Worm (Caenorhabditis elegans): ENCODE measurements around the gene elt-2.

The elt-2 gene

ce11 chrX:10462391-10462790 is 18.6 kb upstream of the elt-2 start:
- TF ChIP-seq nhr-2 (tag; optimal IDR thresholded peaks at IDR 0.05): no peak
- TF ChIP-seq unc-62 (GFP tag; optimal IDR thresholded peaks at IDR 0.05): no peak
- TF ChIP-seq mls-2 (tag; optimal IDR thresholded peaks at IDR 0.05): no peak
- TF ChIP-seq snpc-4 (tag; optimal IDR thresholded peaks at IDR 0.05): no peak
- no peak for TF ChIP-seq sptf-1 (tag; optimal IDR thresholded peaks at IDR 0.05)
- no peak for TF ChIP-seq nhr-12 (tag; optimal IDR thresholded peaks at IDR 0.05)
- TF ChIP-seq hlh-1 (tag; optimal IDR thresholded peaks at IDR 0.05): no peak
- no peak for TF ChIP-seq unc-120 (tag; optimal IDR thresholded peaks at IDR 0.05; ENCODE audit: poor library complexity, severe bottlenecking)
- no peak for TF ChIP-seq tbx-8 (GFP tag; optimal IDR thresholded peaks at IDR 0.05)
- TF ChIP-seq ceh-39 (tag; optimal IDR thresholded peaks at IDR 0.05): no peak
- no peak for TF ChIP-seq mep-1 (tag; optimal IDR thresholded peaks at IDR 0.05)
- TF ChIP-seq bed-3 (GFP tag; optimal IDR thresholded peaks at IDR 0.05): no peak
- TF ChIP-seq lin-13 (tag; optimal IDR thresholded peaks at IDR 0.05): no peak
- TF ChIP-seq zip-8 (tag; optimal IDR thresholded peaks at IDR 0.05): no peak
- TF ChIP-seq ceh-43 (GFP tag; optimal IDR thresholded peaks at IDR 0.05): no peak
- no peak for TF ChIP-seq nhr-237 (tag; optimal IDR thresholded peaks at IDR 0.05)
- no peak for TF ChIP-seq sem-2 (GFP tag; optimal IDR thresholded peaks at IDR 0.05)
- TF ChIP-seq nhr-28 (tag; optimal IDR thresholded peaks at IDR 0.05): no peak
- no peak for TF ChIP-seq drap-1 (GFP tag; optimal IDR thresholded peaks at IDR 0.05)

DNA sequence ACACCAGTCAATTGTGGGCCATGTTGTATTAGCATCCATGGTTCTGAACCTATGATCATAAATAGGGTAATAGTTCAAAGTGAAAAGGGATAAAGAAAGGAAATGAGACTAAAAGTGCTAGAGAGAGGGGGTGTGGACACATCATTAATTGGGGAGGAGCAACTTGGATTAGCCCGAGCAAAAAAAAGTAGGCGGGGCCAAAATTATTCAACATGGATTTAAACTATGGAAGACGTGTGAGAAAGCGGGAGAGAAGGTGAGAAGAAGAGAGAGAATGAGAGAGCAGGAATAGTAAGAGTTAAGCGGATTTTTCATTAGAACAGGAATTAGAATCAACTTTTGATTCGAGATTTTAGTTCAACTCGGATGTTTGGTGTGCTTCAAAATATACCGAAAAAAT is 17.5 kb upstream of the elt-2 start, which contains the start of gene C39B10.1:
C39B10.1 (minus strand) TSS at position 101 of the 400 bp plus-strand sequence.
- TF ChIP-seq ztf-11 (tag; optimal IDR thresholded peaks at IDR 0.05) (no peak), flh-1 (GFP tag; optimal IDR thresholded peaks at IDR 0.05) (no peak), pha-4 (tag; optimal IDR thresholded peaks at IDR 0.05) (no peak), unc-62 (GFP tag; optimal IDR thresholded peaks at IDR 0.05) (no peak), lin-32 (GFP tag; optimal IDR thresholded peaks at IDR 0.05) (no peak), elt-3 (tag; optimal IDR thresholded peaks at IDR 0.05) (no peak), drap-1 (GFP tag; optimal IDR thresholded peaks at IDR 0.05) (no peak), lin-13 (tag; optimal IDR thresholded peaks at IDR 0.05) (no peak), tbx-8 (GFP tag; optimal IDR thresholded peaks at IDR 0.05) (no peak), ceh-39 (tag; optimal IDR thresholded peaks at IDR 0.05) (no peak), mls-2 (tag; optimal IDR thresholded peaks at IDR 0.05) (no peak), ham-2 (GFP tag; optimal IDR thresholded peaks at IDR 0.05) (no peak), nhr-28 (tag; optimal IDR thresholded peaks at IDR 0.05) (no peak), nhr-237 (tag; optimal IDR thresholded peaks at IDR 0.05) (no peak), mab-5 (tag; optimal IDR thresholded peaks at IDR 0.05) (no peak), snpc-4 (tag; optimal IDR thresholded peaks at IDR 0.05) (no peak), mep-1 (tag; optimal IDR thresholded peaks at IDR 0.05) (no peak), cnd-1 (tag; optimal IDR thresholded peaks at IDR 0.05) (no peak), unc-39 (tag; optimal IDR thresholded peaks at IDR 0.05) (no peak), lsy-2 (tag; optimal IDR thresholded peaks at IDR 0.05) (no peak)

DNA sequence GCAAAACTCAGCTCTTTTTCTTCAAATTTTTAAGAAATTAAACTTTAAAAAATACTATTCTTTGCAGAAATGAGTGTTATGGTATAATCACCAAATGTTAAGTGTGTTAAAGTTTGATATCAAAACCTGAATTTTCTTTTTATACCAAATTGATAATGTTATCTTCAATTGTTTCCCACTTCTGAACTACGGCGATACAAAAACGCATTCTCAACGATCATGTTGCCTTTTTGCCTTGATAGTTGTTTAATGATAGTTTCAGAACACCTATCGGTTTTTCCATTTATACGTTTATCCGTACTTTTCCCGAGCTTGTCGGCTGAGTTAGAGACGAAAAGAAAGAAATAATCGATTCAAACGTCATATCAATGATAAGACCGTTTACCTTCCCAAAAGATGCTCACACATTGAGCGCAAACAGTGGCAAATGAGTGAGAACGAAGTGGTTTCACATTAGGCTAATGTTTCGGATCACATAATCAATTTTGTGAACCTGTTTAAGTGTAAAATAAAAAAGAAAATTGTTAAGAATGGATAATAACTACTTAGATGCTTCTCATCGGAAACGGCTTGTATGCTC is 6.0 kb upstream of the elt-2 start, which contains the start of gene elt-4:
elt-4 (plus strand) TSS at position 530 of the 580 bp plus-strand sequence.
- TF ChIP-seq unc-120 (tag; optimal IDR thresholded peaks at IDR 0.05; ENCODE audit: poor library complexity, severe bottlenecking) (no peak), sptf-1 (tag; optimal IDR thresholded peaks at IDR 0.05) (no peak), ztf-11 (tag; optimal IDR thresholded peaks at IDR 0.05) (no peak), nhr-237 (tag; optimal IDR thresholded peaks at IDR 0.05) (no peak), pha-4 (tag; optimal IDR thresholded peaks at IDR 0.05) (no peak), mab-5 (tag; optimal IDR thresholded peaks at IDR 0.05) (no peak), zip-8 (tag; optimal IDR thresholded peaks at IDR 0.05) (no peak), ceh-83 (GFP tag; optimal IDR thresholded peaks at IDR 0.05) (no peak), lsy-2 (tag; optimal IDR thresholded peaks at IDR 0.05) (no peak), lin-32 (GFP tag; optimal IDR thresholded peaks at IDR 0.05) (no peak), tbx-8 (GFP tag; optimal IDR thresholded peaks at IDR 0.05) (no peak), drap-1 (GFP tag; optimal IDR thresholded peaks at IDR 0.05) (no peak), flh-1 (GFP tag; optimal IDR thresholded peaks at IDR 0.05) (no peak), nhr-12 (tag; optimal IDR thresholded peaks at IDR 0.05) (no peak), lin-13 (tag; optimal IDR thresholded peaks at IDR 0.05) (no peak)

DNA sequence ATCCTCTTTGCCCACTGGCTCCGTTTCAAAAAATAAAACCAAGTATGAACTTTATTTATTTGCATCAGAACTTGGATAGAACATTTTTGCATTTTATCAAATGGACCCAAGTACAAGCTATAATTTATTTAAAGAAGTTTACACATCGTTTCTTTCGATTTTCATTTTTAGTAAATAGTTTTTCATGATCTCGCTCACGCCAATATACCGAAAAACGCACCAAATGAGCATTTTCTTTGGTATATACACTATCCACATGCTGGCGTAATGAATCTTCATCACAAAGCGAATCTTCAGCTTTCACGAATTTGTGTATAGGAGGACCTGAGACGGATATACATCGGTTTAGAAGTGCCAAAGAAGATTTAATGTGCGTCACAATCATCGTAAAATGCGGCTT is 4.5 kb upstream of the elt-2 start, which contains the start of gene C39B10.7:
C39B10.7 (plus strand) TSS at position 301 of the 400 bp plus-strand sequence.
- no peak for TF ChIP-seq flh-1 (GFP tag; optimal IDR thresholded peaks at IDR 0.05)
- TF ChIP-seq unc-62 (GFP tag; optimal IDR thresholded peaks at IDR 0.05): no peak
